Worm (Caenorhabditis elegans): ENCODE data around the gene klp-12.

- TF ChIP-seq ceh-13 (GFP tag; optimal IDR thresholded peaks at IDR 0.05) (no peak), ama-1 (optimal IDR thresholded peaks at IDR 0.05) (no peak)
Observed at ce11 chrIV:11379254-11379653, 19.6 kb upstream of the klp-12 start, which contains the start of gene fbxb-76.
